Fruit fly (Drosophila melanogaster): ENCODE results near the gene CG42327.

Gene CG42327

DNA sequence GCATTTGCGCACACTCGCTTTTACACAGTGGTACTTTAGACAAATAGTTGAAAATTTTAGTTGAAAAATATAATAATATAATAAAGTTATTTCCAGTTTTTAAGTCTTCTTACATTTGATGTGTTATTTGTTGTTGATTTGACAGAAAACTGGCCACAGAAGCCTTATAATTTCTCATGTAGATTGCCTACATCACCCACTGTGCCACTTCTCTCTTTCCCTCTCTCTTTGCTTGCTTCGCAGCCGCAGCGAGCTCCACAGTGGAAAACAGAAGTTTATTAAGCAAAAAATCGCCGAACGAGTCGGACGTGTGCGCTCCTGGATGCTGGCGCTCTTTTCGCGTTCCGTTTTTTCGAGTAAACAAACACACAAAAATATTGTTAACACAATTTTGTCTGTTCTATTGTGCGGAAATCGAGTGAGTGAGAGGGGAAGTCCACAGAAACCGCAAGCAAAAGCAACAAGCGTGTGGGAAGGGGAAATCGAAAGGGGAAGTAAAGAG, at the start of gene CG42327 (continued):
- peak; percentile 89 for TF ChIP-seq ind (GFP tag; optimal IDR thresholded peaks at IDR 0.05)
- TF ChIP-seq tgo (GFP tag; IDR thresholded peaks at IDR 0.05), result peak; percentile 96
- TF ChIP-seq CG9797 (GFP tag; optimal IDR thresholded peaks at IDR 0.05), result peak; percentile 31
- peak; percentile 95 for TF ChIP-seq CG10959 (GFP tag; IDR thresholded peaks at IDR 0.05)
- TF ChIP-seq repo (GFP tag; optimal IDR thresholded peaks at IDR 0.05), result peak; percentile 83
- peak; percentile 93 for TF ChIP-seq BtbVII (GFP tag; optimal IDR thresholded peaks at IDR 0.05)
- TF ChIP-seq gem (tag; optimal IDR thresholded peaks at IDR 0.05), result peak; percentile 98
- TF ChIP-seq Oaz (GFP tag; IDR thresholded peaks at IDR 0.05), result peak; percentile 86
- TF ChIP-seq CG4424 (GFP tag; optimal IDR thresholded peaks at IDR 0.05), result peak; percentile 95
- TF ChIP-seq CG11560 (tag; IDR thresholded peaks at IDR 0.05), result peak; percentile 68
- TF ChIP-seq CG10979 (tag; optimal IDR thresholded peaks at IDR 0.05), result peak; percentile 96
- TF ChIP-seq D19B (GFP tag; optimal IDR thresholded peaks at IDR 0.05), result peak; percentile 68
- peak; percentile 92 for TF ChIP-seq dmrt11E (tag; optimal IDR thresholded peaks at IDR 0.05)
- peak; percentile 77 for TF ChIP-seq pho (GFP tag; optimal IDR thresholded peaks at IDR 0.05)
- TF ChIP-seq eve (GFP tag; optimal IDR thresholded peaks at IDR 0.05), result peak in 1 of 2 experiments; percentile 80
- peak; percentile 79 for TF ChIP-seq Dad (GFP tag; optimal IDR thresholded peaks at IDR 0.05)
- peak; percentile 32; the same call in 1 of the 2 replicates for TF ChIP-seq amos (GFP tag; IDR thresholded peaks at IDR 0.05; ENCODE audit: partially characterized antibody)
- peak; percentile 65 for TF ChIP-seq Dip2 (GFP tag; IDR thresholded peaks at IDR 0.05)
- TF ChIP-seq br (optimal IDR thresholded peaks at IDR 0.05), result no peak
- peak; percentile 42 for TF ChIP-seq CG12236 (GFP tag; optimal IDR thresholded peaks at IDR 0.05)
- TF ChIP-seq CG2889 (GFP tag; IDR thresholded peaks at IDR 0.05), result peak; percentile 88
- no peak; the same call in 1 of the 2 replicates for TF ChIP-seq CG42726 (GFP tag; IDR thresholded peaks at IDR 0.05; ENCODE audit: partially characterized antibody)
- peak; percentile 98 for TF ChIP-seq Drgx (GFP tag; IDR thresholded peaks at IDR 0.05)
- TF ChIP-seq toy (GFP tag; IDR thresholded peaks at IDR 0.05), result peak; percentile 80
- TF ChIP-seq CG13123 (GFP tag; optimal IDR thresholded peaks at IDR 0.05), result peak; percentile 90
- peak; percentile 93 for TF ChIP-seq CG3726 (GFP tag; IDR thresholded peaks at IDR 0.05)
- peak; percentile 90 for TF ChIP-seq CG18764 (GFP tag; optimal IDR thresholded peaks at IDR 0.05)
- no peak for TF ChIP-seq hbn (GFP tag; IDR thresholded peaks at IDR 0.05; ENCODE audit: partially characterized antibody)
- no peak for TF ChIP-seq grn (GFP tag; optimal IDR thresholded peaks at IDR 0.05)
- peak; percentile 89 for TF ChIP-seq Mad (GFP tag; optimal IDR thresholded peaks at IDR 0.05)
- TF ChIP-seq nom (GFP tag; optimal IDR thresholded peaks at IDR 0.05), result peak; percentile 84
- TF ChIP-seq HLHmδ (GFP tag; optimal IDR thresholded peaks at IDR 0.05), result no peak
- TF ChIP-seq CG6175 (GFP tag; IDR thresholded peaks at IDR 0.05), result peak; percentile 78; the same call in 2 of the 3 replicates
- no peak; the same call in 2 of the 3 replicates for TF ChIP-seq knrl (GFP tag; IDR thresholded peaks at IDR 0.05; ENCODE audit: partially characterized antibody)
- TF ChIP-seq tna (GFP tag; IDR thresholded peaks at IDR 0.05; ENCODE audit: partially characterized antibody), result peak; percentile 54; the same call in 1 of the 2 replicates
- peak; percentile 54 for TF ChIP-seq maf-S (GFP tag; optimal IDR thresholded peaks at IDR 0.05)
- no peak; the same call in 1 of the 2 replicates for TF ChIP-seq unc-4 (GFP tag; IDR thresholded peaks at IDR 0.05; ENCODE audit: partially characterized antibody)
- peak; percentile 81 for TF ChIP-seq CG8944 (GFP tag; optimal IDR thresholded peaks at IDR 0.05)
- peak; percentile 93 for TF ChIP-seq H2.0 (GFP tag; IDR thresholded peaks at IDR 0.05)
- peak; percentile 48 for TF ChIP-seq Fer2 (tag; optimal IDR thresholded peaks at IDR 0.05)
- TF ChIP-seq CG7372 (GFP tag; IDR thresholded peaks at IDR 0.05), result peak; percentile 86
- TF ChIP-seq Hand (GFP tag; optimal IDR thresholded peaks at IDR 0.05), result peak; percentile 66
- peak; percentile 97 for TF ChIP-seq unpg (GFP tag; optimal IDR thresholded peaks at IDR 0.05)
- TF ChIP-seq CG7987 (GFP tag; optimal IDR thresholded peaks at IDR 0.05), result peak; percentile 76
- TF ChIP-seq CG2875 (GFP tag; optimal IDR thresholded peaks at IDR 0.05), result peak; percentile 98
- peak; percentile 78 for TF ChIP-seq CG17612 (GFP tag; IDR thresholded peaks at IDR 0.05)
- peak; percentile 100 for TF ChIP-seq CG4707 (GFP tag; optimal IDR thresholded peaks at IDR 0.05)
- peak; percentile 69 for TF ChIP-seq sug (tag; optimal IDR thresholded peaks at IDR 0.05)
- TF ChIP-seq Bteb2 (GFP tag; optimal IDR thresholded peaks at IDR 0.05), result peak; percentile 68
- peak; percentile 32 for TF ChIP-seq B-H2 (GFP tag; optimal IDR thresholded peaks at IDR 0.05)
